Worm (Caenorhabditis elegans): Measurements from ENCODE around the gene srh-109.

DNA sequence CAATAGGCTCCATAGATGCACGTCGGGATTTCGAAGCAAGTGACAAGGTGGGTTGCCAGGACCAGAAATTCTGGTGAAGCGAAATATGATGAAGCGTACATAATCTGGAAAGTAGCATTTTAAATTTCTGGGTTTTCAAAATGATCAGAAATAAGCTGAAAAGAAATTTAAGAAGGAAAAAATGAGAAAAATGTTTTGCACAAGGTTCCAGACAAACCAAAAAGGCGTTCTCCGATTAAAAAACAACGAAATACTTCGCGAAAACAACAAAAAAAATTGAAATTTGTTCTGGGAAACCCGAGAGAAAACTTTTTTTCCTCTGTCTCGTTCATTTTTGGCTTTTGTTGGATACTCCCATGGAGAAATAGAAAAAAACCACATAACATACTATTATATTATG lies 3.1 kb upstream of the srh-109 start, which contains the start of gene srh-252:
- TF ChIP-seq nhr-77 (tag; optimal IDR thresholded peaks at IDR 0.05) (no peak), nhr-237 (tag; optimal IDR thresholded peaks at IDR 0.05) (no peak), daf-8 (GFP tag; IDR thresholded peaks at IDR 0.05) (no peak), fkh-10 (GFP tag; optimal IDR thresholded peaks at IDR 0.05) (no peak), ZK546.5 (tag; optimal IDR thresholded peaks at IDR 0.05) (no peak), ama-1 (optimal IDR thresholded peaks at IDR 0.05) (no peak), D1046.2 (GFP tag; IDR thresholded peaks at IDR 0.05) (no peak), nhr-11 (tag; optimal IDR thresholded peaks at IDR 0.05) (no peak), unc-130 (GFP tag; optimal IDR thresholded peaks at IDR 0.05) (no peak), unc-62 (GFP tag; optimal IDR thresholded peaks at IDR 0.05 in 1 of 2) (no peak), unc-62 (tag; optimal IDR thresholded peaks at IDR 0.05) (no peak), unc-39 (tag; optimal IDR thresholded peaks at IDR 0.05) (no peak), dve-1 (tag; optimal IDR thresholded peaks at IDR 0.05; ENCODE audit: insufficient read depth) (no peak), fos-1 (tag; optimal IDR thresholded peaks at IDR 0.05) (no peak)

All from whole organism, L4 larva.